Fruit fly (Drosophila melanogaster): ENCODE results near the gene Fad2.

The Fad2 gene

dm6 chr3L:11047877-11048276 lies 24.5 kb downstream of the Fad2 start (continued):
- peak; percentile 89 for TF ChIP-seq Xbp1 (GFP tag; optimal IDR thresholded peaks at IDR 0.05)
- TF ChIP-seq CG12071 (GFP tag; optimal IDR thresholded peaks at IDR 0.05) = peak; percentile 66
- peak; percentile 64 for TF ChIP-seq Taf1 (GFP tag; IDR thresholded peaks at IDR 0.05)
- TF ChIP-seq Mrtf (GFP tag; IDR thresholded peaks at IDR 0.05) = peak; percentile 82
- TF ChIP-seq CG34422 (GFP tag; IDR thresholded peaks at IDR 0.05) = peak; percentile 79; the same call in 2 of the 3 replicates
- TF ChIP-seq CG1603 (tag; optimal IDR thresholded peaks at IDR 0.05) = peak; percentile 82
- TF ChIP-seq Ptx1 (GFP tag; IDR thresholded peaks at IDR 0.05) = peak; percentile 86
- peak; percentile 69 for TF ChIP-seq CG13424 (tag; optimal IDR thresholded peaks at IDR 0.05)
- peak; percentile 12 for TF ChIP-seq YL-1 (GFP tag; optimal IDR thresholded peaks at IDR 0.05)
- TF ChIP-seq fd64A (GFP tag; optimal IDR thresholded peaks at IDR 0.05) = peak; percentile 59

- TF ChIP-seq HmgZ (tag; optimal IDR thresholded peaks at IDR 0.05) = peak; percentile 11
- peak; percentile 28 for TF ChIP-seq pfk (GFP tag; optimal IDR thresholded peaks at IDR 0.05)
- TF ChIP-seq CG8089 (GFP tag; optimal IDR thresholded peaks at IDR 0.05) = no peak
- no peak for TF ChIP-seq CG2202 (tag; optimal IDR thresholded peaks at IDR 0.05)
- no peak for TF ChIP-seq lilli (GFP tag; optimal IDR thresholded peaks at IDR 0.05)
- TF ChIP-seq ap (GFP tag; IDR thresholded peaks at IDR 0.05) = no peak
- TF ChIP-seq Dip2 (GFP tag; IDR thresholded peaks at IDR 0.05) = no peak
- TF ChIP-seq B-H2 (GFP tag; optimal IDR thresholded peaks at IDR 0.05) = peak; percentile 6
- peak; percentile 81 for TF ChIP-seq CG12071 (GFP tag; optimal IDR thresholded peaks at IDR 0.05)
- 0 out of 3 replicates have a peak, but pooled peaks have one; percentile 24 for TF ChIP-seq Mrtf (GFP tag; IDR thresholded peaks at IDR 0.05)
- TF ChIP-seq sr (GFP tag; IDR thresholded peaks at IDR 0.05) = no peak
- peak; percentile 61 for TF ChIP-seq CrebB (tag; optimal IDR thresholded peaks at IDR 0.05)
- peak; percentile 70 for TF ChIP-seq HHEX (GFP tag; optimal IDR thresholded peaks at IDR 0.05)
- no peak for TF ChIP-seq CG3065 (GFP tag; optimal IDR thresholded peaks at IDR 0.05)
- TF ChIP-seq CG10979 (tag; optimal IDR thresholded peaks at IDR 0.05) = no peak
- TF ChIP-seq da (GFP tag; optimal IDR thresholded peaks at IDR 0.05) = no peak
- peak; percentile 24 for TF ChIP-seq CG12659 (GFP tag; optimal IDR thresholded peaks at IDR 0.05)
- peak; percentile 81 for TF ChIP-seq CG18599 (GFP tag; optimal IDR thresholded peaks at IDR 0.05)
- no peak for TF ChIP-seq ranshi (GFP tag; IDR thresholded peaks at IDR 0.05)
- TF ChIP-seq CG8388 (GFP tag; optimal IDR thresholded peaks at IDR 0.05) = no peak
- peak in 1 of 2 experiments; percentile 16 for TF ChIP-seq dpn (GFP tag; optimal IDR thresholded peaks at IDR 0.05)
- TF ChIP-seq CG7839 (tag; optimal IDR thresholded peaks at IDR 0.05) = peak; percentile 6
- TF ChIP-seq aop (GFP tag; IDR thresholded peaks at IDR 0.05) = 0 out of 2 replicates have a peak, but pooled peaks have one; percentile 8
- TF ChIP-seq Med (GFP tag) = peak; percentile 42
- TF ChIP-seq cg (GFP tag; optimal IDR thresholded peaks at IDR 0.05) = no peak
- no peak for TF ChIP-seq danr (GFP tag; IDR thresholded peaks at IDR 0.05)
- peak; percentile 51 for TF ChIP-seq CG5180 (GFP tag; optimal IDR thresholded peaks at IDR 0.05)
- peak; percentile 6 for TF ChIP-seq CG1233 (GFP tag; optimal IDR thresholded peaks at IDR 0.05)
- TF ChIP-seq Rfx (GFP tag; IDR thresholded peaks at IDR 0.05) = peak; percentile 31; the same call in 1 of the 2 replicates
- no peak for TF ChIP-seq shn (GFP tag; optimal IDR thresholded peaks at IDR 0.05)
- TF ChIP-seq CG6765 (GFP tag; optimal IDR thresholded peaks at IDR 0.05) = peak; percentile 72
- TF ChIP-seq Max (GFP tag; optimal IDR thresholded peaks at IDR 0.05) = no peak
- no peak for TF ChIP-seq CG14710 (tag; optimal IDR thresholded peaks at IDR 0.05)
- TF ChIP-seq Fer2 (tag; optimal IDR thresholded peaks at IDR 0.05) = peak; percentile 5
- peak; percentile 72 for TF ChIP-seq CG15514 (GFP tag; optimal IDR thresholded peaks at IDR 0.05)
- peak; percentile 5 for TF ChIP-seq grau (tag; optimal IDR thresholded peaks at IDR 0.05)
- no peak for TF ChIP-seq ewg (GFP tag; optimal IDR thresholded peaks at IDR 0.05)
- TF ChIP-seq CG34376 (GFP tag; optimal IDR thresholded peaks at IDR 0.05) = peak; percentile 66
- TF ChIP-seq hbn (GFP tag; IDR thresholded peaks at IDR 0.05; ENCODE audit: partially characterized antibody) = no peak
- TF ChIP-seq CG17912 (GFP tag; optimal IDR thresholded peaks at IDR 0.05) = peak; percentile 18
- TF ChIP-seq CG15011 (GFP tag; optimal IDR thresholded peaks at IDR 0.05) = peak; percentile 32
These were observed 26.1 kb downstream of the Fad2 start for dm6 chr3L:11049414-11049813.
